Worm (Caenorhabditis elegans) whole organism, early embryonic: ENCODE data around the gene D2024.1.
"Not testable (repeated sequence)": the region's sequence is repeated elsewhere in the genome, so short reads cannot be mapped to it uniquely, and the experiment has no call there.

Experiments used
- B0310.2 ChIP-seq: sonication (generic microtip); optimal IDR thresholded peaks from 2 replicates; lab custom pipeline; 2016; ENCODE audit warnings: mild to moderate bottlenecking, missing genetic modification characterization, missing compliant biosample characterization
- F13C5.2 ChIP-seq: sonication (generic microtip); optimal IDR thresholded peaks from 2 replicates; lab custom pipeline; 2017; ENCODE audit warnings: mild to moderate bottlenecking, missing genetic modification characterization, inconsistent platforms, missing compliant biosample characterization
- aly-1 ChIP-seq: sonication (generic microtip); optimal IDR thresholded peaks from 2 replicates; lab custom pipeline; 2016; ENCODE audit warnings: missing genetic modification characterization, missing compliant biosample characterization
- ama-1 ChIP-seq: fragments of 150-350 bp; optimal IDR thresholded peaks from 2 replicates; lab custom pipeline; 2014
- ceh-13 ChIP-seq: fragments of 200-800 bp; sonication (Bioruptor generic); optimal IDR thresholded peaks from 2 replicates; lab custom pipeline; 2018; ENCODE audit warnings: mild to moderate bottlenecking, missing genetic modification characterization, missing compliant biosample characterization
- ceh-36 ChIP-seq: sonication (generic microtip); optimal IDR thresholded peaks from 2 replicates; lab custom pipeline; 2016; ENCODE audit warnings: missing genetic modification characterization, inconsistent platforms, missing compliant biosample characterization
- ets-7 ChIP-seq: sonication (generic microtip); optimal IDR thresholded peaks from 2 replicates; lab custom pipeline; 2016; ENCODE audit warnings: missing genotype, missing genetic modification characterization, missing compliant biosample characterization
- flt-1 ChIP-seq: fragments of 200-800 bp; sonication (Bioruptor generic); IDR thresholded peaks from 2 replicates; pipeline ENCODE4 v1.3.6; 2022; ENCODE audit warnings: missing genetic modification characterization, missing compliant biosample characterization
- hmbx-1 ChIP-seq: sonication (generic microtip); optimal IDR thresholded peaks from 2 replicates; lab custom pipeline; 2016; ENCODE audit warnings: mild to moderate bottlenecking, missing genetic modification characterization, missing compliant biosample characterization
- hmg-4 ChIP-seq: fragments of 200-800 bp; sonication (Bioruptor generic); optimal IDR thresholded peaks from 2 replicates; lab custom pipeline; 2018; ENCODE audit warnings: mild to moderate bottlenecking, missing genetic modification characterization, missing compliant biosample characterization
- hnd-1 ChIP-seq: sonication (generic microtip); optimal IDR thresholded peaks from 2 replicates; lab custom pipeline; 2016; ENCODE audit warnings: missing genetic modification characterization, missing compliant biosample characterization
- pes-1 ChIP-seq: fragments of 200-800 bp; sonication (Bioruptor generic); IDR thresholded peaks from 2 replicates; pipeline ENCODE4 v1.3.6; 2022; ENCODE audit warnings: missing genetic modification reagents, missing genetic modification characterization, missing compliant biosample characterization
- scrt-1 ChIP-seq: fragments of 200-800 bp; sonication (Bioruptor generic); IDR thresholded peaks from 2 replicates; pipeline ENCODE4 v1.3.6; 2022; ENCODE audit warnings: missing genetic modification characterization, missing compliant biosample characterization
- sea-1 ChIP-seq: fragments of 200-800 bp; sonication (Bioruptor generic); conservative IDR thresholded peaks from 2 replicates; pipeline ENCODE4 v1.3.6; 2022; ENCODE audit warnings: missing genetic modification characterization, missing compliant biosample characterization
- tbx-11 ChIP-seq: fragments of 200-800 bp; sonication (Bioruptor generic); IDR thresholded peaks from 2 replicates; pipeline ENCODE4 v1.3.6; 2022; ENCODE audit warnings: missing genetic modification characterization, missing compliant biosample characterization
- tbx-37 ChIP-seq: fragments of 200-800 bp; sonication (Bioruptor generic); conservative IDR thresholded peaks from 2 replicates; pipeline ENCODE4 v1.3.6; 2022; ENCODE audit warnings: missing genetic modification reagents, missing genetic modification characterization, missing compliant biosample characterization
- tra-4 ChIP-seq: sonication (generic microtip); optimal IDR thresholded peaks from 2 replicates; lab custom pipeline; 2017; ENCODE audit warnings: missing genetic modification characterization, missing compliant biosample characterization

The D2024.1 gene

DNA sequence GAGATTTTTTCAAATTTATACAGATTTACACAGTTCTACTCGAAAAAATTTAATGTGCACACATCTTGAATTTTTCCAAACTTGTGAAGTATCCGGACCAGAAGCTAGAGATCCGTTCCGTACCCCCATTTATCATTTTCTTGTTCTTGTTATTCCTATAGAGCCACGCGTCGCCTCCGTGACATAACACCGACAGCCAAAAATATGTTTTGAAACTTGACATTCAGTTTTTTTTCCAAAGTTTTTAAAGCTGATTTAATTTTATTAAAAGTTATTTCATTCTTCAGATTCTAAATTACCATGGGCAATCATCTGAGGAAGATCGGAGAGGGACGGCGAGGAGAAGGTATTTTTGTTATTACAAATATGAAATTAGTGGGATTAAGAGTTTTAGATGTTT, 2.8 kb downstream of the D2024.1 start, which contains the start of gene D2024.18:
D2024.18 (plus strand) TSS at position 301 of the 400 bp plus-strand sequence.
- no peak for TF ChIP-seq ets-7
- TF ChIP-seq tra-4 (tag; lab: Kevin White, UChicago) = no peak
- no peak for TF ChIP-seq aly-1 (tag; lab: Kevin White, UChicago)
- TF ChIP-seq tbx-37 (GFP tag; lab: Robert Waterston, UW) = no peak
- no peak for TF ChIP-seq tbx-11 (GFP tag; lab: Robert Waterston, UW)
- TF ChIP-seq B0310.2 = no peak
- TF ChIP-seq hmg-4 (GFP tag; lab: Kevin White, UChicago) = no peak
- TF ChIP-seq ama-1 (lab: Kevin White, UChicago) = no peak
- TF ChIP-seq ceh-13 (GFP tag; lab: Kevin White, UChicago) = no peak

DNA sequence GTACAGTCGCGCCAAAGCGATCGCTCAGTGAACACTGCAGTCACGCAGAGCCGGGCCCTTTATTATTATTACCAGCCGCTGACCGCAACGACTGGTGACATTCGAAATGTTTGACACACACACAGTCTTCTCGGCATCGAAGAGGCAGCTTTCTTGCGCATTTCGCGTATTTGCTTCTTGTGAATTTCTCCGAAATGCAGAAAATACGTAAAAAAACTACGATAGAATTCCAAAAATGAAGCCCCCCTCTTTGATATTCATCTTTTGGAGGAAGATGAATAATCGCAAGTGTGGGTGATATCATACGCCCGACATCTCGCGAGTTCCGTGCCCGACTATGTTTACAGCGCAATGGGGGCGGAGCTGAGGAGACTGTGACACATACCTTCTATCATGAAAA, 5.9 kb downstream of the D2024.1 start:
- TF ChIP-seq B0310.2 (no peak), hnd-1 (tag; lab: Kevin White, UChicago) (no peak), hmg-4 (GFP tag; lab: Kevin White, UChicago) (no peak), F13C5.2 (tag; lab: Kevin White, UChicago) (no peak), tbx-11 (GFP tag; lab: Robert Waterston, UW) (no peak), pes-1 (GFP tag; lab: Robert Waterston, UW) (no peak), hmbx-1 (tag; lab: Kevin White, UChicago) (no peak), flt-1 (GFP tag; lab: Robert Waterston, UW) (no peak), ceh-36 (tag; lab: Kevin White, UChicago) (no peak), aly-1 (tag; lab: Kevin White, UChicago) (no peak), scrt-1 (GFP tag; lab: Robert Waterston, UW) (no peak), ama-1 (lab: Kevin White, UChicago) (no peak), tra-4 (tag; lab: Kevin White, UChicago) (no peak)

DNA sequence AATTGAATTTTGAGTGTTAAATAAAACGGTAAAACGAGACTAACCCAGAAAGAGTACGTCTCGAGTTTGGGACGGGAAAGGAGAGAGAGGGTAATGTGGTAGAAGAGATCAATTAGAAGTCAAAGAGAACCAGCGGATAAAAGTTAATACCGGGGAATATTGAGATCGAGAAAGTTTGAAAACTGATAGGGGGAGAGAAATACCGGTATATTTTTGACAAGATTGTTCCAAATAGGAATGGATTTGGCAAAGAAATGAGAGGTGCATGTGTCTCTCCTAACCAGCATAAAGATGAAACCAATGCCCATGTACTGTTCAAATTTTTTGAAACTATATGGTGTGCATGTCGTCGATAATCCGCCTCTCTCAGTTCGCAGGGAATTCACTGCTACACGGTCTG, 7.3 kb downstream of the D2024.1 start, which contains the start of gene C06E4.5:
C06E4.5 (plus strand) TSS at position 301 of the 400 bp plus-strand sequence.
- not testable (repeated sequence) for TF ChIP-seq aly-1 (tag; lab: Kevin White, UChicago); tra-4 (tag; lab: Kevin White, UChicago); ama-1 (lab: Kevin White, UChicago)

DNA sequence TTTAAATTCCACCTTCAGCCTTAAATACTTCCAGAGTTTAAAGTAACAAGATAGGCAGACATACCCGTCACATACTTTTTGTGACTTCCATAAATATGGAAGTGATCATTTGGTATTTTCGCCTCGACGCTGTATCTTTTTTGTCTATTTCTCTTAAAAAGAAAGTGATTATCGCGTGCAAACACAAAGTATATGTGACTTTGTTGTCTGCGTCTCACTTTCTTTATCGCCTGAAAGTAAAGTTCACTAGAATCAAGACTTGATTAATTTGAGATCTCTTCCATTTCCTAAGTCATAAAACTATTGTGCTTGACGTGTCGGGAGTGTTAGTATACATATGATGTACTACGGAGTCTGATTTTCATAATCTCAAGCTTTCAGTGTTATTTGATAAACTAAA, 10.9 kb downstream of the D2024.1 start, which contains the start of gene C06E4.6:
C06E4.6 (minus strand) TSS at position 51 of the 400 bp plus-strand sequence.
- no peak for TF ChIP-seq aly-1 (tag; lab: Kevin White, UChicago)
- no peak for TF ChIP-seq ceh-36 (tag; lab: Kevin White, UChicago)
- no peak for TF ChIP-seq ets-7
- TF ChIP-seq B0310.2 = no peak
- TF ChIP-seq flt-1 (GFP tag; lab: Robert Waterston, UW) = no peak
- no peak for TF ChIP-seq hnd-1 (tag; lab: Kevin White, UChicago)
- no peak for TF ChIP-seq hmg-4 (GFP tag; lab: Kevin White, UChicago)
- no peak for TF ChIP-seq tra-4 (tag; lab: Kevin White, UChicago)
- no peak for TF ChIP-seq hmbx-1 (tag; lab: Kevin White, UChicago)
- TF ChIP-seq F13C5.2 (tag; lab: Kevin White, UChicago) = no peak
- no peak for TF ChIP-seq ama-1 (lab: Kevin White, UChicago)
- TF ChIP-seq tbx-11 (GFP tag; lab: Robert Waterston, UW) = no peak
- TF ChIP-seq tbx-37 (GFP tag; lab: Robert Waterston, UW) = no peak
- TF ChIP-seq scrt-1 (GFP tag; lab: Robert Waterston, UW) = no peak

DNA sequence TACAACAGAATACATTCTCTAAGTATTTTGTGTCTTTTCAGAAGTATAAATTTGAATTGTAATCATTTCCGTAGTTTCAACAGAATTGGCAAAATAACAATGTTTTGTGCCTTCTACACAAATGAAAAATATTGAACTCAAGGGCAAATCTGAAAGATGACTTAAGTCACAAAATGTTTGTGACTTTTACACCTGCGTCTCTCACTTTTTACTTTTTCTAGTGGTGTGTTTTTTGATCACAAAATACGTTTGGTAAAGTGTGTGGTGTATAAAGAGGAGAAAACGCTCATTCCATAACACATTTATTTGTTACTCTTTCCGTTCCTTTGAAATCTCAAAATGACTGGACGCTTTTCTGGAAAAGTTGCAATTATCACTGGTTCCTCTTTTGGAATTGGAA, 13.2 kb downstream of the D2024.1 start, which contains the start of gene C06E4.3:
C06E4.3 (plus strand) TSS at position 289 of the 400 bp plus-strand sequence.
- no peak for TF ChIP-seq hmg-4 (GFP tag; lab: Kevin White, UChicago)
- no peak for TF ChIP-seq ama-1 (lab: Kevin White, UChicago)
- TF ChIP-seq ceh-13 (GFP tag; lab: Kevin White, UChicago) = no peak
- TF ChIP-seq hnd-1 (tag; lab: Kevin White, UChicago) = no peak
- no peak for TF ChIP-seq sea-1 (GFP tag; lab: Robert Waterston, UW)
- no peak for TF ChIP-seq tbx-11 (GFP tag; lab: Robert Waterston, UW)
- TF ChIP-seq tbx-37 (GFP tag; lab: Robert Waterston, UW) = no peak
- TF ChIP-seq flt-1 (GFP tag; lab: Robert Waterston, UW) = no peak
- no peak for TF ChIP-seq tra-4 (tag; lab: Kevin White, UChicago)

DNA sequence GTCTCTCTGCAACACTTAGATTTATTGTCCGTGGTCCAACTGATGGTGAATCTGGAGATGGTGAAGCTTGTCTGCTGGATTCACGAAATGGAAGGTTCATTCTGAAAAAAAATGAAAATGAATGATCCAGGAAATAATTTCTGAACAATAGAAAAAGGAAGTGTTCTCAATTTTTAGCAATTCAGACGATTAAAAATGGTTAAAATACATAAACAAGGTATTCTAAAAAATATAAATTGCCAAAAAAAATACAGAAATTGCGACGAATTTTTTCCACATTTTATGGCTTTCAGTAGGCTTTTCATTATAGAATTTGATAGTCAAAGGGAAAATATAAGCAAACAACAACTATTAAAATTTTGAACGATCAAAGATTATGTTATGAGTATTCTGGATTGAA, 15.8 kb downstream of the D2024.1 start, which contains the start of gene glb-2:
glb-2 (minus strand) TSS at position 101 of the 400 bp plus-strand sequence.
- no peak for TF ChIP-seq tbx-11 (GFP tag; lab: Robert Waterston, UW)
- TF ChIP-seq tra-4 (tag; lab: Kevin White, UChicago) = no peak
- TF ChIP-seq B0310.2 = no peak
- no peak for TF ChIP-seq ets-7
- no peak for TF ChIP-seq ceh-36 (tag; lab: Kevin White, UChicago)
- TF ChIP-seq hnd-1 (tag; lab: Kevin White, UChicago) = no peak
- TF ChIP-seq ama-1 (lab: Kevin White, UChicago) = no peak
- no peak for TF ChIP-seq F13C5.2 (tag; lab: Kevin White, UChicago)
- TF ChIP-seq hmbx-1 (tag; lab: Kevin White, UChicago) = no peak
- no peak for TF ChIP-seq ceh-13 (GFP tag; lab: Kevin White, UChicago)

DNA sequence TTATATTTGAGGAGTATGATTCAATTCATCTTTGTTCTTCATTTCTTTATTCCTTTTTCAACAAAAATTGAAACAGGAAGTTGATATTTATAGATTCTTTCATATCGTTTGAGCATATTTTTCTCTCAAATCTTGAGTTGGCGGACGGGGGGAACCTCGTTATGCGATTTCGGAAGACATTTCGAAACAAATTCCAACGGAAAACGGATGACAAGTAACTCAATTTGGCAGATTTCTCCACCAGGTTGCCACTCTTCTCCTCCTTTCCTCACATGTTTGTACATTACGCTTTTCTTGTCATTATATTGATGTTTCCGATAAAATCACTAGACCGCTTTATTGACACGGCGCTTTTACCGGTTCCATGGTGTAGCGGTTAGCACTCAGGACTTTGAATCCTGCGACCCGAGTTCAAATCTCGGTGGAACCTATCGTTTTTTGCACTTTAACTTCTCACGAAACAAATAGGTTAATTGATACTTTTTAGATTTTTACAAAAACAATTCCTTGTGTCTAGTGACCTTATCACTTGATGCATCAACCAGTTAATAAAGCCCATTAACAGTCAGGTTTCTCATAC, 27.7 kb downstream of the D2024.1 start:
- TF ChIP-seq scrt-1 (GFP tag; lab: Robert Waterston, UW) (no peak), hmg-4 (GFP tag; lab: Kevin White, UChicago) (no peak)
